Worm (Caenorhabditis elegans) whole organism, mixed stage, embryonic: ENCODE data around the gene pqn-73.

ENCODE experiments used
- blmp-1 ChIP-seq: fragments of 150-350 bp; optimal IDR thresholded peaks from 2 replicates; lab custom pipeline; 2014; ENCODE audit warnings: missing biosample characterization, missing genetic modification characterization
- elt-1 ChIP-seq: sonication (generic microtip); optimal IDR thresholded peaks from 2 replicates; lab custom pipeline; 2017; ENCODE audit warnings: missing genetic modification characterization, mild to moderate bottlenecking, missing compliant biosample characterization, antibody characterized with exemption, moderate library complexity, borderline replicate concordance; ENCODE audit not compliant: insufficient read depth
- lin-32 ChIP-seq: fragments of 200-800 bp; sonication (Bioruptor generic); optimal IDR thresholded peaks from 2 replicates; lab custom pipeline; 2018; ENCODE audit warnings: mild to moderate bottlenecking, missing genetic modification characterization, missing compliant biosample characterization
- nhr-28 ChIP-seq: fragments of 150-350 bp; optimal IDR thresholded peaks from 2 replicates; lab custom pipeline; 2014; ENCODE audit warnings: missing biosample characterization, missing genetic modification characterization
- pha-4 ChIP-seq: fragments of 150-350 bp; optimal IDR thresholded peaks from 2 replicates; lab custom pipeline; 2018; ENCODE audit warnings: missing biosample characterization, missing genetic modification reagents, missing genetic modification characterization
- sem-2 ChIP-seq: fragments of 200-800 bp; sonication (Bioruptor generic); optimal IDR thresholded peaks from 2 replicates; lab custom pipeline; 2018; ENCODE audit warnings: mild to moderate bottlenecking, missing genetic modification characterization, missing compliant biosample characterization
- unc-120 ChIP-seq: sonication (generic microtip); optimal IDR thresholded peaks from 2 replicates; lab custom pipeline; 2017; ENCODE audit warnings: missing genetic modification characterization, missing compliant biosample characterization; ENCODE audit not compliant: poor library complexity, severe bottlenecking
- unc-39 ChIP-seq: fragments of 150-350 bp; optimal IDR thresholded peaks from 2 replicates; lab custom pipeline; 2014; ENCODE audit warnings: missing biosample characterization, missing genetic modification characterization

- TF ChIP-seq elt-1 (no peak), pha-4 (tag; lab: Kevin White, UChicago) (no peak), unc-120 (tag; lab: Kevin White, UChicago) (no peak), sem-2 (GFP tag; lab: Kevin White, UChicago) (no peak), unc-39 (tag; lab: Kevin White, UChicago) (no peak), nhr-28 (no peak), lin-32 (GFP tag; lab: Kevin White, UChicago) (no peak), blmp-1 (tag; lab: Kevin White, UChicago) (no peak)
Observed at ce11 chrII:8570977-8571376, 30.5 kb downstream of the pqn-73 start, which contains the start of gene bcs-1.
